Worm (Caenorhabditis elegans): Measurements from ENCODE around the gene chil-21.

DNA sequence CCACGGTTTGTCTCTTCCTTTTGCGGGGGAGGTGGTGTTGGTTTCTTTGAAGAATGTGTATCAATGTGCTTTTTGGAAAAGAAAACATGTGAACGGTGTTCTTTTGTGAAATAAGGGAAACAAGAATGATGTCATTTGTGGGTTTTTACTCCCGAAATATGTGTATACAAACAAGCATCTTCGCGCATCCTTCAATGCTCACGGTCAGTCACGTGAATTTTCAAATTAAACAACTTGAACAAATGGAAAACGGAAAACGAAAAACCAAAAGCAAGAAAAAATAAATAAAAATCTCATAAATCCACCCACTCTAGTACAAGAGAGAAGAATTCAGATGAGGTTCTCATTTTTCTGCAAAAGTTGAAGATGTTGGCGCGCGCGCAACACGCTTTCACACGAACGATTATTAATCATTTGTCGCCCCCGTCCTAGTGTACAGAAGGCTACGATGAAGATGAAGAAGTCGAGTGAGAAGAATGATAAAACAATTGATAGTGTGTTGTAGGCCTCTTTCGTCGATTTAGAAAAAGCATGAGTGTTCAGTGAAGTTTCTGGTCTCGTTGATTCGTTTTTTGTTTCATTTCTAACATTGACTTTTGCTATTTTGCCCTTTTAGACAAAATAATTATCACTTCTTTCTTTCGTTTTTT, 23.4 kb upstream of the chil-21 start:
- TF ChIP-seq flt-1 (GFP tag; IDR thresholded peaks at IDR 0.05) = no peak
- no peak for TF ChIP-seq ref-1 (GFP tag; conservative IDR thresholded peaks at IDR 0.05)
- TF ChIP-seq tab-1 (GFP tag; IDR thresholded peaks at IDR 0.05) = no peak
